Worm (Caenorhabditis elegans) whole organism, late embryonic: ENCODE data around the gene Y55B1BR.8.

ENCODE experiments used
- ahr-1 ChIP-seq: sonication (generic microtip); optimal IDR thresholded peaks from 2 replicates; lab custom pipeline; 2016; ENCODE audit warnings: missing genetic modification characterization, missing compliant biosample characterization
- ama-1 ChIP-seq: fragments of 150-350 bp; optimal IDR thresholded peaks from 2 replicates; lab custom pipeline; 2014
- nhr-11 ChIP-seq: fragments of 150-350 bp; optimal IDR thresholded peaks from 2 replicates; lab custom pipeline; 2014; ENCODE audit warnings: missing biosample characterization, missing genetic modification characterization
- pag-3 ChIP-seq: sonication (generic microtip); optimal IDR thresholded peaks from 2 replicates; lab custom pipeline; 2016; ENCODE audit warnings: missing compliant biosample characterization, missing genetic modification characterization, borderline replicate concordance
- pat-9 ChIP-seq: fragments of 200-800 bp; sonication (Bioruptor generic); optimal IDR thresholded peaks from 2 replicates; lab custom pipeline; 2018; ENCODE audit warnings: mild to moderate bottlenecking, missing genetic modification characterization, moderate library complexity, missing compliant biosample characterization
- ref-2 ChIP-seq: sonication (generic microtip); optimal IDR thresholded peaks from 2 replicates; lab custom pipeline; 2016; ENCODE audit warnings: missing genetic modification characterization, missing compliant biosample characterization
- tbx-7 ChIP-seq: sonication (generic microtip); optimal IDR thresholded peaks from 2 replicates; lab custom pipeline; 2016; ENCODE audit warnings: missing genotype, missing genetic modification characterization, missing compliant biosample characterization
- zip-5 ChIP-seq: sonication (generic microtip); optimal IDR thresholded peaks from 2 replicates; lab custom pipeline; 2016; ENCODE audit warnings: missing genetic modification characterization, missing compliant biosample characterization

- TF ChIP-seq pag-3, result no peak
- no peak for TF ChIP-seq tbx-7 (tag; lab: Kevin White, UChicago)
- TF ChIP-seq ahr-1, result no peak
- TF ChIP-seq nhr-11 (tag; lab: Kevin White, UChicago), result no peak
- no peak for TF ChIP-seq zip-5
- TF ChIP-seq ama-1 (lab: Kevin White, UChicago), result no peak
- no peak for TF ChIP-seq pat-9 (tag; lab: Kevin White, UChicago)
- TF ChIP-seq ref-2, result no peak
These were observed 21.6 kb upstream of the Y55B1BR.8 start for ce11 chrIII:422553-422952.
